Fruit fly (Drosophila melanogaster) whole organism, prepupa: Measurements from ENCODE around the gene CG14440.

Experiments
- Blimp-1 ChIP-seq: fragments of 200-800 bp; sonication (Bioruptor generic); optimal IDR thresholded peaks from 3 replicates; lab custom pipeline; 2017; ENCODE audit warnings: missing biosample characterization, missing genetic modification characterization, mild to moderate bottlenecking, moderate library complexity, missing genetic modification reagents
- CG10631 ChIP-seq: fragments of 200-800 bp; sonication (Bioruptor generic); optimal IDR thresholded peaks from 2 replicates; lab custom pipeline; 2016; ENCODE audit warnings: missing biosample characterization, missing genetic modification characterization
- CG11762 ChIP-seq: fragments of 200-800 bp; sonication (Bioruptor generic); optimal IDR thresholded peaks from 3 replicates; lab custom pipeline; 2016; ENCODE audit warnings: missing biosample characterization, missing genetic modification characterization; ENCODE audit not compliant: insufficient read depth
- CG11902 ChIP-seq: fragments of 200-800 bp; sonication (Bioruptor generic); optimal IDR thresholded peaks from 3 replicates; lab custom pipeline; 2016; ENCODE audit warnings: missing biosample characterization, missing genetic modification characterization
- CG16779 ChIP-seq: fragments of 200-800 bp; sonication (Bioruptor generic); optimal IDR thresholded peaks from 3 replicates; lab custom pipeline; 2017; ENCODE audit warnings: missing biosample characterization, mild to moderate bottlenecking, missing genetic modification characterization
- CG3032 ChIP-seq: fragments of 200-800 bp; optimal IDR thresholded peaks from 2 replicates; lab custom pipeline; 2019; ENCODE audit warnings: missing biosample characterization, mild to moderate bottlenecking, missing genetic modification characterization, moderate library complexity
- CG31627 ChIP-seq: fragments of 200-800 bp; sonication (Bioruptor generic); optimal IDR thresholded peaks from 3 replicates; lab custom pipeline; 2016; ENCODE audit warnings: missing biosample characterization, missing genetic modification characterization
- CG34406 ChIP-seq: fragments of 200-800 bp; sonication (Bioruptor generic); optimal IDR thresholded peaks from 3 replicates; lab custom pipeline; 2016; ENCODE audit warnings: missing biosample characterization, missing genetic modification characterization
- CG3919 ChIP-seq: fragments of 200-800 bp; sonication (Bioruptor generic); optimal IDR thresholded peaks from 3 replicates; lab custom pipeline; 2016; ENCODE audit warnings: missing biosample characterization, missing genetic modification characterization
- CG4318 ChIP-seq: fragments of 200-800 bp; sonication (Bioruptor generic); optimal IDR thresholded peaks from 3 replicates; lab custom pipeline; 2017; ENCODE audit warnings: missing biosample characterization, mild to moderate bottlenecking, missing genetic modification characterization
- CG6854 ChIP-seq: fragments of 200-800 bp; sonication (Bioruptor generic); optimal IDR thresholded peaks from 2 replicates; lab custom pipeline; 2017; ENCODE audit warnings: missing biosample characterization, mild to moderate bottlenecking, missing genetic modification characterization
- CG7368 ChIP-seq: fragments of 200-800 bp; sonication (Bioruptor generic); optimal IDR thresholded peaks from 3 replicates; lab custom pipeline; 2016; ENCODE audit warnings: missing biosample characterization, missing genetic modification characterization
- CG8119 ChIP-seq: fragments of 200-800 bp; sonication (Bioruptor generic); IDR thresholded peaks from 3 replicates; pipeline ENCODE4 v1.3.6; 2022; ENCODE audit warnings: missing biosample characterization, missing genetic modification characterization
- CG8319 ChIP-seq: fragments of 200-800 bp; sonication (Bioruptor generic); optimal IDR thresholded peaks from 3 replicates; lab custom pipeline; 2016; ENCODE audit warnings: missing biosample characterization, missing genetic modification characterization
- CG9139 ChIP-seq: fragments of 200-800 bp; sonication (Bioruptor generic); optimal IDR thresholded peaks from 3 replicates; lab custom pipeline; 2017; ENCODE audit warnings: missing biosample characterization, mild to moderate bottlenecking, missing genetic modification characterization
- Eip78C ChIP-seq: fragments of 200-800 bp; sonication (Bioruptor generic); peaks from one replicate; lab custom pipeline; 2016; ENCODE audit warnings: missing biosample characterization, missing genetic modification characterization
- Eip93F ChIP-seq: fragments of 200-800 bp; sonication (Bioruptor generic); optimal IDR thresholded peaks from 2 replicates; lab custom pipeline; 2016; ENCODE audit warnings: missing biosample characterization, mild to moderate bottlenecking, missing genetic modification characterization
- Ets21C ChIP-seq: fragments of 200-800 bp; sonication (Bioruptor generic); optimal IDR thresholded peaks from 3 replicates; lab custom pipeline; 2016; ENCODE audit warnings: missing biosample characterization, missing genetic modification characterization
- Gug ChIP-seq: fragments of 200-800 bp; sonication (Bioruptor generic); IDR thresholded peaks from 2 replicates; pipeline ENCODE4 v1.3.6; 2022; ENCODE audit warnings: missing biosample characterization, missing genetic modification characterization
- Hr38 ChIP-seq: sonication (Bioruptor generic); optimal IDR thresholded peaks from 2 replicates; lab custom pipeline; 2016; ENCODE audit warnings: missing biosample characterization, missing genetic modification characterization
- Met ChIP-seq: fragments of 200-800 bp; sonication (Bioruptor generic); optimal IDR thresholded peaks from 3 replicates; lab custom pipeline; 2016; ENCODE audit warnings: missing biosample characterization, missing genetic modification characterization
- Sox102F ChIP-seq: fragments of 200-800 bp; sonication (Bioruptor generic); optimal IDR thresholded peaks from 2 replicates; lab custom pipeline; 2016; ENCODE audit warnings: missing biosample characterization, mild to moderate bottlenecking, missing genetic modification characterization
- Sox14 ChIP-seq: fragments of 200-800 bp; sonication (Bioruptor generic); optimal IDR thresholded peaks from 3 replicates; lab custom pipeline; 2016; ENCODE audit warnings: missing biosample characterization, missing genetic modification characterization
- Sox15 ChIP-seq: fragments of 200-800 bp; sonication (Bioruptor generic); optimal IDR thresholded peaks from 3 replicates; lab custom pipeline; 2016; ENCODE audit warnings: missing biosample characterization, missing genetic modification characterization
- achi ChIP-seq: fragments of 200-800 bp; sonication (Bioruptor generic); optimal IDR thresholded peaks from 3 replicates; lab custom pipeline; 2016; ENCODE audit warnings: missing biosample characterization, missing genetic modification characterization
- acj6 ChIP-seq: fragments of 200-800 bp; sonication (Bioruptor generic); optimal IDR thresholded peaks from 3 replicates; lab custom pipeline; 2016; ENCODE audit warnings: missing biosample characterization, missing genetic modification characterization
- cyc ChIP-seq: fragments of 200-800 bp; sonication (Bioruptor generic); optimal IDR thresholded peaks from 3 replicates; lab custom pipeline; 2016; ENCODE audit warnings: missing biosample characterization, missing genetic modification characterization
- dac ChIP-seq: fragments of 200-800 bp; sonication (Bioruptor generic); optimal IDR thresholded peaks from 2 replicates; lab custom pipeline; 2017; ENCODE audit warnings: missing biosample characterization, mild to moderate bottlenecking, missing genetic modification characterization
- fkh ChIP-seq: fragments of 200-800 bp; sonication (Bioruptor generic); optimal IDR thresholded peaks from 3 replicates; lab custom pipeline; 2017; ENCODE audit warnings: missing biosample characterization, mild to moderate bottlenecking, missing genetic modification characterization, moderate library complexity
- lz ChIP-seq: fragments of 200-800 bp; sonication (Bioruptor generic); optimal IDR thresholded peaks from 3 replicates; lab custom pipeline; 2016; ENCODE audit warnings: missing biosample characterization, missing genetic modification characterization
- spab ChIP-seq: fragments of 200-800 bp; sonication (Bioruptor generic); optimal IDR thresholded peaks from 2 replicates; lab custom pipeline; 2017; ENCODE audit warnings: missing biosample characterization, mild to moderate bottlenecking, missing genetic modification characterization, missing genetic modification reagents
- svp ChIP-seq: fragments of 200-800 bp; sonication (Bioruptor generic); peaks from one replicate; lab custom pipeline; 2016; ENCODE audit warnings: missing biosample characterization, missing genetic modification characterization
- topi ChIP-seq: fragments of 200-800 bp; sonication (Bioruptor generic); optimal IDR thresholded peaks from 3 replicates; lab custom pipeline; 2016; ENCODE audit warnings: missing biosample characterization, missing genetic modification characterization
- vri ChIP-seq: fragments of 200-800 bp; sonication (Bioruptor generic); optimal IDR thresholded peaks from 3 replicates; lab custom pipeline; 2016; ENCODE audit warnings: missing biosample characterization, mild to moderate bottlenecking, missing genetic modification characterization

CG14440 gene

dm6 chrX:6730600-6731259 is 32.4 kb upstream of the CG14440 start (continued):
- TF ChIP-seq topi (GFP tag; lab: Kevin White, UChicago) (no peak), CG3919 (GFP tag; lab: Kevin White, UChicago) (peak; percentile 29), Gug (peak; percentile 44; the same call in 1 of the 2 replicates), CG11902 (GFP tag; lab: Kevin White, UChicago) (no peak), dac (GFP tag; lab: Kevin White, UChicago) (no peak), cyc (GFP tag; lab: Kevin White, UChicago) (no peak), Eip78C (GFP tag; lab: Kevin White, UChicago) (peak; percentile 65), CG4318 (GFP tag; lab: Kevin White, UChicago) (no peak), Eip93F (GFP tag; lab: Kevin White, UChicago) (no peak), svp (GFP tag; lab: Kevin White, UChicago) (peak; percentile 89), CG34406 (no peak), Met (GFP tag; lab: Kevin White, UChicago) (no peak), fkh (GFP tag; lab: Kevin White, UChicago) (no peak), CG7368 (peak; percentile 33), Sox14 (GFP tag; lab: Kevin White, UChicago) (no peak), Sox15 (no peak), CG6854 (GFP tag; lab: Kevin White, UChicago) (peak; percentile 44)

DNA sequence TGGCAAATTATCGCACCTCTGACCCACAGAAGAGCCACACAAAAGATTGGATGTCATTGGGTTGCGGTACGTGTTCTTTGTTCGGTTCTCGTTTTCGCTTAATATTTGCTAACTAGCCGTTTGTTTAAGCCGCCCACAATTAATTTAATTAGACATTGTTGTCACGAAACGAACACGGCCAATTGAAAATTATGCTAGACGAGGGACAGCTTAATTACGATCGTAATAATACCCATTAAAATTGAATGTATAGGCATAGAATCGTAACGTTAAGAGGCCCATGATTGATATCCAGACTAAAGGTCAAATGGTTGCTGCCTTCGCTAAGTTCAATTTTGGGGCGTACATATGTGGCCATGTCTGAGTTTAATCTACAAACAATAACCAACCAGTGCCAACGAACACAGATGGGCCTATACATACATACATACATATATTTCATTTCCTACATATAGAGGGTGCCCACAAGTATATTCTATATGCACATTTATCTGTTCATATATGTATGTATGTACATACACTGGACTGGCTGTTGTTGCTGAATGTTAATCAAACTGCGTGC is 30.3 kb upstream of the CG14440 start:
- TF ChIP-seq CG9139 (GFP tag; lab: Kevin White, UChicago) = no peak
- no peak for TF ChIP-seq CG11762 (GFP tag; lab: Kevin White, UChicago)
- TF ChIP-seq svp (GFP tag; lab: Kevin White, UChicago) = peak; percentile 94
- TF ChIP-seq lz (GFP tag; lab: Kevin White, UChicago) = no peak
- TF ChIP-seq CG8119 (GFP tag; lab: Robert Waterston, UW) = no peak
- TF ChIP-seq CG3032 (tag; lab: Kevin White, UChicago) = no peak
- TF ChIP-seq Ets21C (GFP tag; lab: Kevin White, UChicago) = no peak
- TF ChIP-seq Eip78C (GFP tag; lab: Kevin White, UChicago) = peak; percentile 64

- TF ChIP-seq CG10631 = no peak
- no peak for TF ChIP-seq Sox15
- TF ChIP-seq CG7368 = no peak
- TF ChIP-seq acj6 (GFP tag; lab: Kevin White, UChicago) = no peak
- no peak for TF ChIP-seq Sox102F (GFP tag; lab: Kevin White, UChicago)
- no peak for TF ChIP-seq Ets21C (GFP tag; lab: Kevin White, UChicago)
- TF ChIP-seq achi (GFP tag; lab: Kevin White, UChicago) = no peak
- no peak for TF ChIP-seq lz (GFP tag; lab: Kevin White, UChicago)
- no peak for TF ChIP-seq CG8319 (GFP tag; lab: Kevin White, UChicago)
- TF ChIP-seq CG11762 (GFP tag; lab: Kevin White, UChicago) = no peak
- TF ChIP-seq topi (GFP tag; lab: Kevin White, UChicago) = no peak
- no peak for TF ChIP-seq CG3032 (tag; lab: Kevin White, UChicago)
- TF ChIP-seq cyc (GFP tag; lab: Kevin White, UChicago) = no peak
- TF ChIP-seq spab (GFP tag; lab: Kevin White, UChicago) = no peak
- TF ChIP-seq Blimp-1 (GFP tag; lab: Kevin White, UChicago) = no peak
- TF ChIP-seq CG16779 (tag; lab: Kevin White, UChicago) = no peak
- TF ChIP-seq CG31627 (GFP tag; lab: Kevin White, UChicago) = no peak
- no peak for TF ChIP-seq Hr38 (GFP tag; lab: Kevin White, UChicago)
- TF ChIP-seq vri (GFP tag; lab: Kevin White, UChicago) = no peak
- no peak for TF ChIP-seq Eip93F (GFP tag; lab: Kevin White, UChicago)
- TF ChIP-seq, all 60 proteins: peak for 0
These were observed 28.6 kb upstream of the CG14440 start for dm6 chrX:6726758-6727490.
